Fruit fly (Drosophila melanogaster) whole organism, pupa: ENCODE data around the gene Rpp14b.

Source experiments
- CG12605 ChIP-seq: fragments of 200-800 bp; sonication (Bioruptor generic); IDR thresholded peaks from 2 replicates; pipeline ENCODE4 v1.3.6; 2022; ENCODE audit warnings: missing biosample characterization, missing genetic modification characterization
- CG15710 ChIP-seq: fragments of 200-800 bp; sonication (Bioruptor generic); optimal IDR thresholded peaks from 2 replicates; lab custom pipeline; 2018; ENCODE audit warnings: missing biosample characterization, mild to moderate bottlenecking, missing genetic modification characterization, moderate library complexity
- CG17806 ChIP-seq: fragments of 200-800 bp; sonication (Bioruptor generic); optimal IDR thresholded peaks from 2 replicates; lab custom pipeline; 2018; ENCODE audit warnings: missing biosample characterization, mild to moderate bottlenecking, missing genetic modification characterization, moderate library complexity
- rn ChIP-seq: fragments of 200-800 bp; sonication (Bioruptor generic); IDR thresholded peaks from 2 replicates; pipeline ENCODE4 v1.3.6; 2022; ENCODE audit warnings: missing biosample characterization, missing genetic modification characterization

DNA sequence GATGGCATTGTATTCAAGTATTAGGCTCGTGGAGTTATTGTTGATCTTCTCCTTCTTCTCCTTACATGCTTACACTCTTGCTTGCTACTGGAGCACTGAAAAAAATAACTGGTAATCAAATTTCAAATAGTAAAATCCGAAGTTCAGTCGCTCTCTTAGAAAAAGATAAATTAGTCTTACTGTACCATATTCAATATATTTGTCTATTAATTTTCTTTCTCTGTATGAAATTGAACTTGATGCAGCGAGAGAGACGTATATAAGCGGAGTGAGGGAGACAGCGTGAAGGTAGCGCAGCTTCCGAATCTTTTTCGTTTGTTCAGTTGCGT, 5.4 kb downstream of the Rpp14b start:
- TF ChIP-seq rn (GFP tag; lab: Robert Waterston, UW) (peak; percentile 91), CG12605 (GFP tag; lab: Robert Waterston, UW) (peak; percentile 92), CG15710 (tag; lab: Kevin White, UChicago) (peak; percentile 89), CG17806 (tag; lab: Kevin White, UChicago) (peak; percentile 95)
